Worm (Caenorhabditis elegans) whole organism, mixed stage, embryonic: Measurements from ENCODE around the gene ttbk-8.2.

Experiments
- M03D4.4 ChIP-seq: sonication (generic microtip); optimal IDR thresholded peaks from 2 replicates; lab custom pipeline; 2017; ENCODE audit warnings: mild to moderate bottlenecking, missing genetic modification characterization, missing compliant biosample characterization
- bed-3 ChIP-seq: fragments of 200-800 bp; sonication (Bioruptor generic); optimal IDR thresholded peaks from 3 replicates; lab custom pipeline; 2018; ENCODE audit warnings: mild to moderate bottlenecking, missing genetic modification characterization, moderate library complexity, missing compliant biosample characterization
- ceh-39 ChIP-seq: fragments of 150-350 bp; optimal IDR thresholded peaks from 2 replicates; lab custom pipeline; 2014; ENCODE audit warnings: missing biosample characterization, missing genetic modification characterization
- ceh-43 ChIP-seq: fragments of 200-800 bp; sonication (Bioruptor generic); optimal IDR thresholded peaks from 2 replicates; lab custom pipeline; 2018; ENCODE audit warnings: mild to moderate bottlenecking, missing genetic modification characterization, moderate library complexity, missing compliant biosample characterization
- ceh-83 ChIP-seq: fragments of 200-800 bp; sonication (Bioruptor generic); optimal IDR thresholded peaks from 2 replicates; lab custom pipeline; 2018; ENCODE audit warnings: mild to moderate bottlenecking, missing genetic modification characterization, missing compliant biosample characterization
- ces-1 ChIP-seq: fragments of 150-350 bp; optimal IDR thresholded peaks from 2 replicates; lab custom pipeline; 2014; ENCODE audit warnings: missing biosample characterization, missing genetic modification reagents, missing genetic modification characterization
- cnd-1 ChIP-seq: fragments of 200-800 bp; sonication (Bioruptor generic); optimal IDR thresholded peaks from 2 replicates; lab custom pipeline; 2018; ENCODE audit warnings: mild to moderate bottlenecking, missing genetic modification characterization, missing compliant biosample characterization
- drap-1 ChIP-seq: fragments of 200-800 bp; sonication (Bioruptor generic); optimal IDR thresholded peaks from 3 replicates; lab custom pipeline; 2018; ENCODE audit warnings: mild to moderate bottlenecking, missing genetic modification characterization, missing compliant biosample characterization
- elt-1 ChIP-seq: sonication (generic microtip); optimal IDR thresholded peaks from 2 replicates; lab custom pipeline; 2017; ENCODE audit warnings: missing genetic modification characterization, mild to moderate bottlenecking, missing compliant biosample characterization, antibody characterized with exemption, moderate library complexity, borderline replicate concordance; ENCODE audit not compliant: insufficient read depth
- elt-3 ChIP-seq: fragments of 150-350 bp; optimal IDR thresholded peaks from 2 replicates; lab custom pipeline; 2014; ENCODE audit warnings: missing biosample characterization, missing genetic modification characterization
- flh-1 ChIP-seq: fragments of 200-800 bp; sonication (Bioruptor generic); optimal IDR thresholded peaks from 2 replicates; lab custom pipeline; 2018; ENCODE audit warnings: mild to moderate bottlenecking, missing genetic modification characterization, moderate library complexity, missing compliant biosample characterization
- ham-2 ChIP-seq: fragments of 200-800 bp; sonication (Bioruptor generic); optimal IDR thresholded peaks from 2 replicates; lab custom pipeline; 2018; ENCODE audit warnings: mild to moderate bottlenecking, missing genetic modification characterization, missing compliant biosample characterization
- hlh-1 ChIP-seq: fragments of 150-350 bp; optimal IDR thresholded peaks from 2 replicates; lab custom pipeline; 2014; ENCODE audit warnings: missing biosample characterization, missing genetic modification reagents, missing genetic modification characterization
- lin-13 ChIP-seq: fragments of 150-350 bp; optimal IDR thresholded peaks from 2 replicates; lab custom pipeline; 2014; ENCODE audit warnings: missing biosample characterization, missing genetic modification characterization
- lin-32 ChIP-seq: fragments of 200-800 bp; sonication (Bioruptor generic); optimal IDR thresholded peaks from 2 replicates; lab custom pipeline; 2018; ENCODE audit warnings: mild to moderate bottlenecking, missing genetic modification characterization, missing compliant biosample characterization
- lsy-2 ChIP-seq: fragments of 150-350 bp; optimal IDR thresholded peaks from 2 replicates; lab custom pipeline; 2014; ENCODE audit warnings: missing biosample characterization, missing genetic modification characterization
- mab-5 ChIP-seq: fragments of 150-350 bp; optimal IDR thresholded peaks from 2 replicates; lab custom pipeline; 2014; ENCODE audit warnings: missing biosample characterization, missing genetic modification characterization
- mep-1 ChIP-seq: fragments of 150-350 bp; optimal IDR thresholded peaks from 2 replicates; lab custom pipeline; 2017; ENCODE audit warnings: missing biosample characterization, missing genetic modification reagents, missing genetic modification characterization, inconsistent platforms
- mls-2 ChIP-seq: sonication (generic microtip); optimal IDR thresholded peaks from 2 replicates; lab custom pipeline; 2016; ENCODE audit warnings: mild to moderate bottlenecking, missing genetic modification characterization, moderate library complexity, missing compliant biosample characterization
- nhr-12 ChIP-seq: fragments of 150-350 bp; optimal IDR thresholded peaks from 2 replicates; lab custom pipeline; 2014; ENCODE audit warnings: missing biosample characterization, missing genetic modification characterization
- nhr-2 ChIP-seq: fragments of 150-350 bp; optimal IDR thresholded peaks from 2 replicates; lab custom pipeline; 2014; ENCODE audit warnings: missing biosample characterization, missing genetic modification characterization
- nhr-28 ChIP-seq: fragments of 150-350 bp; optimal IDR thresholded peaks from 2 replicates; lab custom pipeline; 2014; ENCODE audit warnings: missing biosample characterization, missing genetic modification characterization
- nhr-76 ChIP-seq: sonication (generic microtip); optimal IDR thresholded peaks from 2 replicates; lab custom pipeline; 2017; ENCODE audit warnings: missing biosample characterization, missing genetic modification characterization
- pha-4 ChIP-seq: fragments of 150-350 bp; optimal IDR thresholded peaks from 2 replicates; lab custom pipeline; 2018; ENCODE audit warnings: missing biosample characterization, missing genetic modification reagents, missing genetic modification characterization
- sem-2 ChIP-seq: fragments of 200-800 bp; sonication (Bioruptor generic); optimal IDR thresholded peaks from 2 replicates; lab custom pipeline; 2018; ENCODE audit warnings: mild to moderate bottlenecking, missing genetic modification characterization, missing compliant biosample characterization
- snpc-4 ChIP-seq: fragments of 150-350 bp; optimal IDR thresholded peaks from 2 replicates; lab custom pipeline; 2014; ENCODE audit warnings: missing biosample characterization, missing genetic modification characterization
- sptf-1 ChIP-seq: sonication (generic microtip); optimal IDR thresholded peaks from 2 replicates; lab custom pipeline; 2017; ENCODE audit warnings: mild to moderate bottlenecking, missing genetic modification characterization, moderate library complexity, missing compliant biosample characterization
- tbx-8 ChIP-seq: fragments of 200-800 bp; sonication (Bioruptor generic); optimal IDR thresholded peaks from 2 replicates; lab custom pipeline; 2018; ENCODE audit warnings: mild to moderate bottlenecking, missing genetic modification characterization, moderate library complexity, missing compliant biosample characterization
- unc-120 ChIP-seq: sonication (generic microtip); optimal IDR thresholded peaks from 2 replicates; lab custom pipeline; 2017; ENCODE audit warnings: missing genetic modification characterization, missing compliant biosample characterization; ENCODE audit not compliant: poor library complexity, severe bottlenecking
- unc-39 ChIP-seq: fragments of 150-350 bp; optimal IDR thresholded peaks from 2 replicates; lab custom pipeline; 2014; ENCODE audit warnings: missing biosample characterization, missing genetic modification characterization
- unc-62 ChIP-seq: fragments of 150-350 bp; optimal IDR thresholded peaks from 2 replicates; lab custom pipeline; 2014; ENCODE audit warnings: missing biosample characterization, missing genetic modification reagents, missing genetic modification characterization
- zip-8 ChIP-seq: fragments of 150-350 bp; optimal IDR thresholded peaks from 2 replicates; lab custom pipeline; 2014; ENCODE audit warnings: missing biosample characterization, missing genetic modification characterization
- ztf-11 ChIP-seq: fragments of 150-350 bp; optimal IDR thresholded peaks from 2 replicates; lab custom pipeline; 2014; ENCODE audit warnings: missing biosample characterization, missing genetic modification characterization

Gene ttbk-8.2

DNA sequence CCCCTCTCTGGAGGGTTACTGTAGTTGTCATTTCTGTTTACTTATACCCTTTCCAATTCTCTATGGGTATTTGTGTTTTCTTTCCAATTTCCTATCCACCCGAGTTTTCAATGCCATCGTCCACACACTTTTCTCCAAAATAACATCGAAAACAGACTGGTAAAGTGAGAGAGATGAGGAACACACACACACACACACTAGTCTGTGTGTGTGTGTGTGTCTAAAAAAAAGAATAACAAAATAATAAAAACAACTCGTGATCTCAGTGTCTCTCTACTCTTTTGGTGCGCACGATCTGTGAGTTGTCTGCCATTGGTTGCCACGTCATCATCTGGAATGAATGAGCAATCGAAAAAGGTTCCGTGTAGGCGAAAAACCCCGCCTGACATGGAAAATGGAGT lies 45.4 kb upstream of the ttbk-8.2 start:
- TF ChIP-seq nhr-76 (tag; lab: Kevin White, UChicago) = no peak
- TF ChIP-seq lsy-2 (tag; lab: Kevin White, UChicago) = no peak
- no peak for TF ChIP-seq nhr-28
- no peak for TF ChIP-seq lin-13 (tag; lab: Kevin White, UChicago)
- TF ChIP-seq bed-3 (GFP tag; lab: Kevin White, UChicago) = no peak
- no peak for TF ChIP-seq ces-1
- no peak for TF ChIP-seq nhr-12 (tag; lab: Kevin White, UChicago)
- TF ChIP-seq lin-32 (GFP tag; lab: Kevin White, UChicago) = no peak
- no peak for TF ChIP-seq elt-1
- no peak for TF ChIP-seq ceh-39
- TF ChIP-seq ztf-11 (tag; lab: Kevin White, UChicago) = no peak
- TF ChIP-seq nhr-2 = no peak
- no peak for TF ChIP-seq mab-5 (tag; lab: Kevin White, UChicago)
- no peak for TF ChIP-seq pha-4
- TF ChIP-seq sem-2 (GFP tag; lab: Kevin White, UChicago) = no peak

DNA sequence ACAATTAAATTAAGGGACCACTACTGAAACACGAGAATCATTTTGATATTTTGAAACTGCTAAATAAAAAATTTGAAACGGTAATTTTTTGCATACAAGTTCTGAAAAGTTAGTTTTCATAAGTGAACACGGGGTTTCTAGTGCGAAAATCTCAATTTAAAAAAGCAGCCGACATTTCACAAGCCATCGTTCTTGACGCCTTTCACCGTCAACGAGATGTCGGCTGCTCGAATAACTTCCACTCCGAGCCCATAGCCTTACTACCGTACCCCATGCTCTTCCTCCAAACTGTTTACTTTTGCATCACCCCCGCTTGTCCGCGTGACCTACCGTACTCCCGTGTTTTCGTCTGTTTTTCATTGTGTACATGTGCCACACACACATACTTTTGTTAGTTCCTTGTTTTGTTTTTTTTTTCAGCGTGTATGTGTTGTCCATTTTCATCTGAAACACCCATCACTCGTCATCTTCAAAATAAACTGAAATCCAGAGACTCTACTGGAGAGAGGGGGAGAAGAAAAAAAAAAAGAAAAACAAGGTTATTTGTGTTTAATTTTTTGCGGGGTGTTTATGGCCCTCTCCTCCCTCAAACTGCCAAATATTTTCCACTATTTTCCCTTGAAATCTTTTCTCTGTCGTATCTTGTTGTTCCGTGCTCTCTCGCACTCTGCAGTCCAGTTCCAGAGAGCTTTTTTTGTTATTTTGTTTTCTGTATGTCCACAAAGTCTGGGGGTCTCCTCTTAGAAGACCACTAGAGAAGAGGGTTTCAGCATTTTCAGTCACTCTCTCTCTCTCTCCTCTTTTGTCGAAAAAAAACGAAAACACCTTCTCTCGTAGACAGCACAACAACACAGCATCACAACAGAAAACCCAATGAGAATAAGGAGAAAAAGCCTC lies 43.5 kb upstream of the ttbk-8.2 start:
- no peak for TF ChIP-seq nhr-76 (tag; lab: Kevin White, UChicago)
- no peak for TF ChIP-seq lin-32 (GFP tag; lab: Kevin White, UChicago)
- no peak for TF ChIP-seq mep-1
- TF ChIP-seq ceh-43 (GFP tag; lab: Kevin White, UChicago) = no peak
- no peak for TF ChIP-seq unc-120 (tag; lab: Kevin White, UChicago)
- TF ChIP-seq bed-3 (GFP tag; lab: Kevin White, UChicago) = no peak
- no peak for TF ChIP-seq cnd-1 (tag; lab: Kevin White, UChicago)
- no peak for TF ChIP-seq elt-3 (tag; lab: Kevin White, UChicago)
- TF ChIP-seq lin-13 (tag; lab: Kevin White, UChicago) = no peak
- no peak for TF ChIP-seq ham-2 (GFP tag; lab: Kevin White, UChicago)
- no peak for TF ChIP-seq sem-2 (GFP tag; lab: Kevin White, UChicago)
- TF ChIP-seq elt-1 = no peak
- TF ChIP-seq hlh-1 = no peak

DNA sequence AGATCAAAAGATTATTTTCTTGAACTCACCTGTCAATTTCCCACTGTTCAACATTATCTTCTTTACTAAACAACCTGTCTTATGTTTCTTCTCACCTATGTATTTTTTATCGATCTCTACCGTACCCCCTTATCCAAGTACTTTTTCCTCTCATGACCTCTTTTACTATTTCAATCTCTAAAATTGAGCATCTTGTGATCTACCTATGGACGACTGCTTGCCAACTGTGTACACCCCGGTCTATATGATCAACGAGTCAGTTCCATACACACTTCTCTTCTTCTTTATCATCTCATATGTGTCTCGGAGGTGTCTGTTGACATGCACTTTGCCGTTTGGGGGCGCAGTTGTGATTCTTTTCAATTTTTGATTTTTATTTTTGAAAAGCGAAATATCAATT lies 41.6 kb upstream of the ttbk-8.2 start:
- no peak for TF ChIP-seq ceh-83
- TF ChIP-seq hlh-1 = no peak
- no peak for TF ChIP-seq mab-5 (tag; lab: Kevin White, UChicago)
- no peak for TF ChIP-seq tbx-8 (GFP tag; lab: Kevin White, UChicago)
- TF ChIP-seq ham-2 (GFP tag; lab: Kevin White, UChicago) = no peak
- TF ChIP-seq lsy-2 (tag; lab: Kevin White, UChicago) = no peak
- no peak for TF ChIP-seq mep-1
- no peak for TF ChIP-seq mls-2
- no peak for TF ChIP-seq unc-62 (GFP tag; lab: Kevin White, UChicago)
- no peak for TF ChIP-seq nhr-76 (tag; lab: Kevin White, UChicago)
- no peak for TF ChIP-seq sem-2 (GFP tag; lab: Kevin White, UChicago)
- TF ChIP-seq bed-3 (GFP tag; lab: Kevin White, UChicago) = no peak

- TF ChIP-seq ham-2 (GFP tag; lab: Kevin White, UChicago) = no peak
- no peak for TF ChIP-seq mep-1
- no peak for TF ChIP-seq elt-3 (tag; lab: Kevin White, UChicago)
- TF ChIP-seq unc-120 (tag; lab: Kevin White, UChicago) = no peak
- TF ChIP-seq ceh-83 = no peak
- TF ChIP-seq unc-62 (GFP tag; lab: Kevin White, UChicago) = peak; percentile 3
- no peak for TF ChIP-seq ceh-39
- no peak for TF ChIP-seq unc-39
Observed at ce11 chrIV:5591134-5591533, 40.6 kb upstream of the ttbk-8.2 start.

DNA sequence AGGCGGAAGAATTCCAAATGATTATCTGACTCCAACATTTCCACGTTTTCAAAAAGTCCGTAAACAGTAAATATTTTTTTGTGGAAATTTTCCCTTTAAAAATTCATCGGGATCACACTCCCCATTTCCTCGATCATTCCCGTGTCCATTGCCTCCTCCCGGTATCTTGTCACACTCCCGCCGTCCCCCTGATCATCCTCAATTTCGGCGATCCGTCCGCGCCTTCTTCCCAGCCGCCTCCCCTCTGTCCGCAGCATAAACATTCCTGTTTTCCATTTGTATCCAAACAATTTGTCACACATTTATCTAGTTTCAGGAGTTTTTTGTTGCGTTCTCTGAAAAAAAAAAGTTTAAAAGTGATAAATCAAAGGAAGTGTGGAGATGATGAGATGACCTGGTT lies 38.8 kb upstream of the ttbk-8.2 start:
- TF ChIP-seq ceh-39 (no peak), pha-4 (no peak), flh-1 (GFP tag; lab: Kevin White, UChicago) (no peak), M03D4.4 (tag; lab: Kevin White, UChicago) (no peak), ztf-11 (tag; lab: Kevin White, UChicago) (no peak), sptf-1 (tag; lab: Kevin White, UChicago) (no peak), tbx-8 (GFP tag; lab: Kevin White, UChicago) (no peak), cnd-1 (tag; lab: Kevin White, UChicago) (no peak), bed-3 (GFP tag; lab: Kevin White, UChicago) (no peak), nhr-2 (no peak), unc-120 (tag; lab: Kevin White, UChicago) (no peak), drap-1 (GFP tag; lab: Kevin White, UChicago) (no peak), lin-13 (tag; lab: Kevin White, UChicago) (no peak), elt-3 (tag; lab: Kevin White, UChicago) (no peak), nhr-76 (tag; lab: Kevin White, UChicago) (no peak), sem-2 (GFP tag; lab: Kevin White, UChicago) (no peak), lin-32 (GFP tag; lab: Kevin White, UChicago) (no peak), snpc-4 (no peak), zip-8 (no peak), unc-62 (GFP tag; lab: Kevin White, UChicago) (no peak)
